Worm (Caenorhabditis elegans) whole organism, young adult: ENCODE results near the gene lec-11.

Experiments used
- C06A6.2 ChIP-seq: fragments of 200-800 bp; sonication (Bioruptor generic); conservative IDR thresholded peaks from 2 replicates; pipeline ENCODE4 v1.3.6; 2022; ENCODE audit warnings: missing genetic modification characterization, missing compliant biosample characterization
- Y53F4B.3 ChIP-seq: fragments of 200-800 bp; sonication (Bioruptor generic); IDR thresholded peaks from 2 replicates; pipeline ENCODE4 v1.3.6; 2022; ENCODE audit warnings: missing genetic modification reagents, missing genetic modification characterization, missing compliant biosample characterization
- Y53G8AR.9 ChIP-seq: fragments of 200-800 bp; sonication (Bioruptor generic); conservative IDR thresholded peaks from 2 replicates; pipeline ENCODE4 v1.3.6; 2022; ENCODE audit warnings: missing genetic modification reagents, missing genetic modification characterization, missing compliant biosample characterization
- Y79H2A.3 ChIP-seq: fragments of 200-800 bp; sonication (Bioruptor generic); conservative IDR thresholded peaks from 2 replicates; pipeline ENCODE4 v1.3.6; 2022; ENCODE audit warnings: missing genetic modification reagents, missing genetic modification characterization, missing compliant biosample characterization
- Y95B8A.8 ChIP-seq: fragments of 200-800 bp; sonication (Bioruptor generic); IDR thresholded peaks from 2 replicates; pipeline ENCODE4 v1.3.6; 2022; ENCODE audit warnings: missing genetic modification reagents, missing genetic modification characterization, missing compliant biosample characterization
- akir-1 ChIP-seq: fragments of 200-800 bp; sonication (Bioruptor generic); optimal IDR thresholded peaks from 2 replicates; lab custom pipeline; 2018; ENCODE audit warnings: mild to moderate bottlenecking, missing genetic modification characterization, moderate library complexity, missing compliant biosample characterization
- aptf-2 ChIP-seq: fragments of 200-800 bp; sonication (Bioruptor generic); conservative IDR thresholded peaks from 2 replicates; pipeline ENCODE4 v1.3.6; 2022; ENCODE audit warnings: missing genetic modification reagents, missing genetic modification characterization, missing compliant biosample characterization
- attf-5 ChIP-seq: fragments of 200-800 bp; sonication (Bioruptor generic); optimal IDR thresholded peaks from 2 replicates; lab custom pipeline; 2018; ENCODE audit warnings: mild to moderate bottlenecking, missing genetic modification characterization, missing compliant biosample characterization
- cebp-1 ChIP-seq, 2 experiments: fragments of 200-800 bp in 1 of 2; sonication (Bioruptor generic) in 1 of 2; sonication (generic microtip) in 1 of 2; IDR thresholded peaks in 1 of 2; optimal IDR thresholded peaks in 1 of 2; 2 replicates each; pipeline versions ENCODE4 v1.3.6 to Lab custom; 2017 to 2022; ENCODE audit warnings: missing compliant biosample characterization in 2 of 2, missing genetic modification characterization in 2 of 2, mild to moderate bottlenecking in 1 of 2, missing genetic modification reagents in 1 of 2, moderate library complexity in 1 of 2
- chd-7 ChIP-seq: sonication (generic microtip); optimal IDR thresholded peaks from 2 replicates; lab custom pipeline; 2016; ENCODE audit warnings: mild to moderate bottlenecking, missing genetic modification characterization, moderate library complexity, missing compliant biosample characterization
- efl-1 ChIP-seq: fragments of 150-350 bp; optimal IDR thresholded peaks from 2 replicates; lab custom pipeline; 2014; ENCODE audit warnings: missing biosample characterization, missing genetic modification reagents, missing genetic modification characterization
- hlh-26 ChIP-seq: fragments of 200-800 bp; sonication (Bioruptor generic); conservative IDR thresholded peaks from 2 replicates; pipeline ENCODE4 v1.3.6; 2022; ENCODE audit warnings: missing genetic modification reagents, missing genetic modification characterization, missing compliant biosample characterization
- madf-10 ChIP-seq: sonication (generic microtip); optimal IDR thresholded peaks from 2 replicates; lab custom pipeline; 2016; ENCODE audit warnings: mild to moderate bottlenecking, missing genetic modification characterization, missing compliant biosample characterization
- madf-3 ChIP-seq: fragments of 200-800 bp; sonication (Bioruptor generic); IDR thresholded peaks from 2 replicates; pipeline ENCODE4 v1.3.6; 2022; ENCODE audit warnings: missing genetic modification reagents, missing genetic modification characterization, missing compliant biosample characterization
- mel-28 ChIP-seq: sonication (generic microtip); optimal IDR thresholded peaks from 2 replicates; lab custom pipeline; 2016; ENCODE audit warnings: borderline replicate concordance, mild to moderate bottlenecking, missing genetic modification characterization, missing compliant biosample characterization
- mes-4 ChIP-seq: sonication (generic microtip); optimal IDR thresholded peaks from 2 replicates; lab custom pipeline; 2016; ENCODE audit warnings: missing genotype, missing genetic modification characterization, missing compliant biosample characterization
- nfya-1 ChIP-seq: sonication (generic microtip); optimal IDR thresholded peaks from 2 replicates; lab custom pipeline; 2017; ENCODE audit warnings: antibody characterized with exemption, missing compliant biosample characterization, missing genetic modification characterization, borderline replicate concordance; ENCODE audit not compliant: insufficient read depth
- tlf-1 ChIP-seq: fragments of 200-800 bp; sonication (Bioruptor generic); optimal IDR thresholded peaks from 2 replicates; lab custom pipeline; 2018; ENCODE audit warnings: mild to moderate bottlenecking, missing genetic modification characterization, missing compliant biosample characterization
- xnd-1 ChIP-seq: sonication (generic microtip); optimal IDR thresholded peaks from 2 replicates; lab custom pipeline; 2016; ENCODE audit warnings: missing genotype, missing genetic modification reagents, missing genetic modification characterization, missing compliant biosample characterization
- zim-3 ChIP-seq: sonication (generic microtip); optimal IDR thresholded peaks from 2 replicates; lab custom pipeline; 2017; ENCODE audit warnings: mild to moderate bottlenecking, missing genetic modification characterization, moderate library complexity, missing compliant biosample characterization
- ztf-26 ChIP-seq: sonication (generic microtip); optimal IDR thresholded peaks from 2 replicates; lab custom pipeline; 2017; ENCODE audit warnings: missing genetic modification characterization, missing compliant biosample characterization
- ztf-28 ChIP-seq: fragments of 200-800 bp; sonication (Bioruptor generic); IDR thresholded peaks from 2 replicates; pipeline ENCODE4 v1.3.6; 2022; ENCODE audit warnings: missing genetic modification reagents, missing genetic modification characterization, missing compliant biosample characterization
- ztf-3 ChIP-seq: fragments of 200-800 bp; sonication (Bioruptor generic); optimal IDR thresholded peaks from 2 replicates; lab custom pipeline; 2018; ENCODE audit warnings: mild to moderate bottlenecking, missing genetic modification characterization, missing compliant biosample characterization

lec-11 gene

ce11 chrIV:6547397-6547796 is 42.6 kb downstream of the lec-11 start (continued):
- TF ChIP-seq ztf-28 (GFP tag; lab: Robert Waterston, UW): no peak
- no peak for TF ChIP-seq attf-5
- no peak for TF ChIP-seq ztf-3 (GFP tag; lab: Kevin White, UChicago)
- no peak for TF ChIP-seq xnd-1

DNA sequence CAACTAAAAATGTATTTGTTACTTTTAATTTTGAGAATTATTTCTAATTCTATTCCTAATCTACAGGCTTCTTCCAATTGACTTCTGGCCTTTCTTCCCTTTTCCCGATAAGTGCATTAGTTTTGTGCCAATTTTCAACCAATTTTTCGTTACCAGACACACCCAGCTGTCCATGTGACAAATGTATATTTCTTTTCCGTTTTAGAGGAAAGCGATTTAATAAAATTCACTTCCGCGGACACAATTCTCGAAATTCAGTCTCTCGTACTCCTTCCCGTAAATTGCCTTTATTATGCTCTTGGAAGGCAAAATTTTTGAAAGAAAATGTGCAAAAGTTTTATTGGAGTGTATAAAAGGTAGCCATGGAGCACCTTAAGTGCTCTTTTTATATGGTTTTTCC is 47.0 kb downstream of the lec-11 start:
- TF ChIP-seq ztf-26 (tag; lab: Kevin White, UChicago) (no peak), mel-28 (no peak), akir-1 (GFP tag; lab: Kevin White, UChicago) (no peak), chd-7 (tag; lab: Kevin White, UChicago) (no peak), Y95B8A.8 (no peak), C06A6.2 (GFP tag; lab: Robert Waterston, UW) (no peak), mes-4 (tag; lab: Kevin White, UChicago) (no peak), Y79H2A.3 (no peak), Y53G8AR.9 (GFP tag; lab: Robert Waterston, UW) (no peak)

DNA sequence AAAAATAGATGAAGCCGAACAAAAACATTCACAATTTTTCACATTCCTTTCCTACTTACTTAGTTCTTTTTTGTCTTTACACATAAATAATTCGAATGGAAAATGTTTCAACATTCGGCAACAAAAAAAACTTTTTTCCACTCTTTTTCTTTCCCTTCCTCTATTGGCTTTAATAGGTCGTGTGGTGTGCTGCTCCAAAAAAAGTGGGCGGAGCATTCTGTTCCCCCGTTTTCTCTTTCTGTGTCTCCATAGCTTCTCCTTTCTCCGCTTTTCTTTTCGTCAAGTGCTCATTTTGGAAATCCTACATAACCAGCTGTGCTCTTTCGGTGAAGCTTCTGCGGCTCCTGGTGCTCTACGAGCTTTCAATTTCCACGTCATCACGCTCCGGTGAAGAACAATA is 48.5 kb downstream of the lec-11 start, which contains the start of gene C01G5.25:
Gene C01G5.25, plus strand, starts transcription at position 250 of the 400 bp plus-strand sequence.
- TF ChIP-seq nfya-1 (tag; lab: Kevin White, UChicago): no peak
- no peak for TF ChIP-seq efl-1 (GFP tag; lab: Kevin White, UChicago)
- TF ChIP-seq madf-10 (tag; lab: Kevin White, UChicago): no peak
- TF ChIP-seq zim-3: no peak
- no peak for TF ChIP-seq tlf-1
- no peak for TF ChIP-seq cebp-1 (GFP tag; IDR thresholded peaks at IDR 0.05; lab: Robert Waterston, UW)
- TF ChIP-seq cebp-1 (tag; optimal IDR thresholded peaks at IDR 0.05; lab: Kevin White, UChicago): no peak
- no peak for TF ChIP-seq Y53F4B.3
- TF ChIP-seq madf-3: no peak
- no peak for TF ChIP-seq hlh-26 (GFP tag; lab: Robert Waterston, UW)
- no peak for TF ChIP-seq aptf-2 (GFP tag; lab: Robert Waterston, UW)
